Fruit fly (Drosophila melanogaster) whole organism, wandering third instar larva: ENCODE measurements around the gene Mekk1.

Experiments used
- Abd-B ChIP-seq: fragments of >200 bp; optimal IDR thresholded peaks from 2 replicates; lab custom pipeline; 2017; ENCODE audit warnings: missing biosample characterization, missing genetic modification characterization
- CG32264 ChIP-seq: fragments of 200-800 bp; sonication (Bioruptor generic); optimal IDR thresholded peaks from 2 replicates; lab custom pipeline; 2016; ENCODE audit warnings: missing biosample characterization, missing genetic modification characterization
- CG9705 ChIP-seq: fragments of 200-800 bp; sonication (Bioruptor generic); optimal IDR thresholded peaks from 2 replicates; lab custom pipeline; 2018; ENCODE audit warnings: missing biosample characterization, mild to moderate bottlenecking, missing genetic modification characterization
- CrebA ChIP-seq: fragments of 200-800 bp; sonication (Bioruptor generic); optimal IDR thresholded peaks from 2 replicates; lab custom pipeline; 2016; ENCODE audit warnings: missing biosample characterization, mild to moderate bottlenecking, missing genetic modification characterization, borderline replicate concordance
- Dfd ChIP-seq: fragments of >200 bp; optimal IDR thresholded peaks from 2 replicates; lab custom pipeline; 2017; ENCODE audit warnings: missing biosample characterization, missing genetic modification characterization
- Dif ChIP-seq: fragments of 200-275, 200-300 bp; sonication (Bioruptor generic); optimal IDR thresholded peaks from 2 replicates; lab custom pipeline; 2018; ENCODE audit warnings: missing biosample characterization, missing genetic modification characterization; ENCODE audit not compliant: partially characterized antibody
- GATAd ChIP-seq: sonication (Bioruptor generic); optimal IDR thresholded peaks from 2 replicates; lab custom pipeline; 2016; ENCODE audit warnings: missing biosample characterization, missing genetic modification characterization
- HLH106 ChIP-seq: fragments of 200-800 bp; optimal IDR thresholded peaks from 3 replicates; lab custom pipeline; 2019; ENCODE audit warnings: missing biosample characterization, mild to moderate bottlenecking, missing genetic modification characterization, moderate library complexity
- Hnf4 ChIP-seq: fragments of 200-800 bp; sonication (Bioruptor generic); optimal IDR thresholded peaks from 2 replicates; lab custom pipeline; 2016; ENCODE audit warnings: missing biosample characterization, mild to moderate bottlenecking, missing genetic modification characterization
- Hr83 ChIP-seq: fragments of 200-300 bp; sonication (Bioruptor generic); optimal IDR thresholded peaks from 2 replicates; lab custom pipeline; 2016; ENCODE audit warnings: missing biosample characterization, mild to moderate bottlenecking, missing genetic modification characterization, moderate library complexity; ENCODE audit not compliant: poor library complexity, severe bottlenecking
- Jra ChIP-seq: sonication (Bioruptor generic); optimal IDR thresholded peaks from 2 replicates; lab custom pipeline; 2016; ENCODE audit warnings: missing biosample characterization, missing genetic modification characterization
- Myc ChIP-seq: fragments of >200 bp; optimal IDR thresholded peaks from 2 replicates; lab custom pipeline; 2017
- N ChIP-seq: fragments of >200 bp; optimal IDR thresholded peaks from 2 replicates; lab custom pipeline; 2018; ENCODE audit warnings: missing biosample characterization, missing external identifiers, missing genetic modification characterization
- OdsH ChIP-seq: fragments of 200-800 bp; sonication (Bioruptor generic); optimal IDR thresholded peaks from 2 replicates; lab custom pipeline; 2016; ENCODE audit warnings: missing biosample characterization, mild to moderate bottlenecking, missing genetic modification characterization
- Rel ChIP-seq, 2 experiments: fragments of 200-800 bp; sonication (Bioruptor generic) in 1 of 2; optimal IDR thresholded peaks; 2 replicates in 1 of 2; 3 replicates in 1 of 2; lab custom pipeline; 2016 to 2019; ENCODE audit warnings: mild to moderate bottlenecking in 2 of 2, missing biosample characterization in 2 of 2, missing genetic modification characterization in 2 of 2, moderate library complexity in 1 of 2
- Sp1 ChIP-seq: fragments of 200-800 bp; sonication (Bioruptor generic); optimal IDR thresholded peaks from 3 replicates; lab custom pipeline; 2019; ENCODE audit warnings: missing biosample characterization, mild to moderate bottlenecking, missing genetic modification characterization, moderate library complexity
- Vsx2 ChIP-seq: fragments of 200-300, 225-300 bp; sonication (Bioruptor generic); optimal IDR thresholded peaks from 2 replicates; lab custom pipeline; 2018; ENCODE audit warnings: missing biosample characterization, missing genetic modification characterization; ENCODE audit not compliant: partially characterized antibody
- brk ChIP-seq: fragments of 200-800 bp; sonication (Bioruptor generic); optimal IDR thresholded peaks from 2 replicates; lab custom pipeline; 2016; ENCODE audit warnings: missing biosample characterization, mild to moderate bottlenecking, missing genetic modification characterization
- dmrt93B ChIP-seq: fragments of 200-800 bp; sonication (Bioruptor generic); optimal IDR thresholded peaks from 2 replicates; lab custom pipeline; 2018; ENCODE audit warnings: missing biosample characterization, mild to moderate bottlenecking, missing genetic modification characterization
- dsf ChIP-seq: sonication (Bioruptor generic); optimal IDR thresholded peaks from 2 replicates; lab custom pipeline; 2016; ENCODE audit warnings: missing biosample characterization, missing genetic modification characterization, borderline replicate concordance
- ey ChIP-seq: fragments of 200-800 bp; sonication (Bioruptor generic); optimal IDR thresholded peaks from 2 replicates; lab custom pipeline; 2016; ENCODE audit warnings: missing biosample characterization, missing genetic modification characterization
- foxo ChIP-seq, 2 experiments: fragments of 200-800 bp; sonication (Bioruptor generic); optimal IDR thresholded peaks; 2 replicates in 1 of 2; 3 replicates in 1 of 2; lab custom pipeline; 2016 to 2017; ENCODE audit warnings: missing biosample characterization in 2 of 2, missing genetic modification characterization in 2 of 2
- fru ChIP-seq: fragments of 200-800 bp; sonication (Bioruptor generic); optimal IDR thresholded peaks from 3 replicates; lab custom pipeline; 2016; ENCODE audit warnings: missing biosample characterization, mild to moderate bottlenecking, missing genetic modification characterization
- h ChIP-seq: fragments of 200-800 bp; sonication (Bioruptor generic); optimal IDR thresholded peaks from 3 replicates; lab custom pipeline; 2016; ENCODE audit warnings: missing biosample characterization, mild to moderate bottlenecking, missing genetic modification characterization
- jim ChIP-seq: fragments of 175-275, 200-325 bp; sonication (Bioruptor generic); optimal IDR thresholded peaks from 2 replicates; lab custom pipeline; 2016; ENCODE audit warnings: missing biosample characterization, mild to moderate bottlenecking, missing genetic modification characterization
- lola ChIP-seq: fragments of >200 bp; optimal IDR thresholded peaks from 2 replicates; lab custom pipeline; 2017; ENCODE audit warnings: missing biosample characterization, missing genetic modification characterization
- pan ChIP-seq: fragments of >200 bp; optimal IDR thresholded peaks from 2 replicates; lab custom pipeline; 2017
- psq ChIP-seq: fragments of 200-800 bp; sonication (Bioruptor generic); optimal IDR thresholded peaks from 3 replicates; lab custom pipeline; 2017; ENCODE audit warnings: missing biosample characterization, mild to moderate bottlenecking, missing genetic modification characterization, moderate library complexity
- rgr ChIP-seq: fragments of 200-800 bp; sonication (Bioruptor generic); optimal IDR thresholded peaks from 3 replicates; lab custom pipeline; 2016; ENCODE audit warnings: missing biosample characterization, mild to moderate bottlenecking, missing genetic modification characterization
- sage ChIP-seq: fragments of 200-800 bp; sonication (Bioruptor generic); optimal IDR thresholded peaks from 2 replicates; lab custom pipeline; 2016; ENCODE audit warnings: missing biosample characterization, mild to moderate bottlenecking, missing genetic modification characterization
- sv ChIP-seq: fragments of 200-800 bp; sonication (Bioruptor generic); optimal IDR thresholded peaks from 3 replicates; lab custom pipeline; 2016; ENCODE audit warnings: missing biosample characterization, missing genetic modification characterization
- tai ChIP-seq: sonication (Bioruptor generic); optimal IDR thresholded peaks from 2 replicates; lab custom pipeline; 2016; ENCODE audit warnings: missing biosample characterization, missing genetic modification characterization
- usp ChIP-seq: fragments of >200 bp; optimal IDR thresholded peaks from 2 replicates; lab custom pipeline; 2017; ENCODE audit warnings: missing biosample characterization, missing genetic modification characterization

The Mekk1 gene

dm6 chr3R:18732381-18732780, 11.0 kb downstream of the Mekk1 start, which contains the start of gene CG14302:
CG14302 (plus strand) TSS chr3R:18732681.
- TF ChIP-seq Abd-B (GFP tag; lab: Kevin White, UChicago) (no peak), sage (GFP tag; lab: Kevin White, UChicago) (no peak), N (GFP tag; lab: Kevin White, UChicago) (no peak), Sp1 (GFP tag; lab: Kevin White, UChicago) (no peak), Hnf4 (no peak), tai (GFP tag; lab: Kevin White, UChicago) (no peak), ey (GFP tag; lab: Kevin White, UChicago) (no peak), Hr83 (no peak), CG9705 (GFP tag; lab: Kevin White, UChicago) (no peak), foxo (GFP tag; optimal IDR thresholded peaks at IDR 0.05; lab: Kevin White, UChicago) (no peak)

- TF ChIP-seq ey (GFP tag; lab: Kevin White, UChicago) (no peak), Abd-B (GFP tag; lab: Kevin White, UChicago) (no peak), dmrt93B (GFP tag; lab: Kevin White, UChicago) (no peak), Myc (peak; percentile 16)
Observed at dm6 chr3R:18731241-18731640, 12.2 kb downstream of the Mekk1 start.

DNA sequence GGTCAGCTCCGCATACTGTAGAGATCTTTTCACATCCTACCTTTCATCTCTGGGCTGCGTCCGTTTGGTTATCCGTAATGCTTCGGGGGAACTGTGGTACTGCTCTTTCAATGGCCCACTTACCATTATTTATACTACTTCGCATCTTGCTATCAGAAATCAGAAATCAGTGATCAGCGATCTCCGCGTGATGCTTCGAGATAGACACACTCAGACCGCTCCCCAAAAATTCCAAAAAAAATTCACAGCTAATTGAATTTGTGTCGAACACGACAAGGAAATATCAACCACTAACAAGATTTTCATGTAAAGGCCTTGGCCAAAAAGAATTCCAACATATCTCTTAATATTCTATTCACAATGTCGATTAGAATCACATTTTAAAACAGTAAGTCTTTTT, 15.0 kb downstream of the Mekk1 start, which contains the start of gene CG7715:
CG7715 (minus strand) TSS at position 101 of the 400 bp plus-strand sequence.
- TF ChIP-seq foxo (GFP tag; optimal IDR thresholded peaks at IDR 0.05; lab: Kevin White, UChicago) (no peak), pan (no peak), Abd-B (GFP tag; lab: Kevin White, UChicago) (no peak), Dif (GFP tag; lab: Kevin White, UChicago) (no peak), Rel (GFP tag; optimal IDR thresholded peaks at IDR 0.05; lab: Kevin White, UChicago) (no peak), Rel (tag; optimal IDR thresholded peaks at IDR 0.05; lab: Kevin White, UChicago) (no peak), psq (no peak), fru (GFP tag; lab: Kevin White, UChicago) (no peak), CG9705 (GFP tag; lab: Kevin White, UChicago) (no peak), HLH106 (no peak), OdsH (GFP tag; lab: Kevin White, UChicago) (no peak), usp (GFP tag; lab: Kevin White, UChicago) (no peak), tai (GFP tag; lab: Kevin White, UChicago) (no peak)

DNA sequence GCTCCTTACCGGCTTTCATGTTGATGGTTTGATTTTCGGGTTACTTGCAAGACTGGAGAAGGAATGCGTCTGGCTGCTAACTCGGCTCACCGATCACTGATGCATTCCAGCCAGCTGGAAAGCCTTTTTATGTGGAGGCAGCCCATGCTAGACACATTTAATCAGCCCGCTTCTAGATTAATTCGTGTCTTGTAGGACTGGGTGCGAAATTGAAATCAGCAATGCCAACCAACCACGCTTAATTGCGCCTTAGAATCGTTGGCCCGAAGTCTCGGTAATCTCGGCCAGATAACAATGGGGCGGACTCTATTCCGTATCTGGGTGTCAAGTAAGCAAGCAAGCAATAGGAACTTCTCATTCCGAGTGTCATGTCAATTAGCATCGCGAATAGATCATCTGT, 17.1 kb downstream of the Mekk1 start, which contains the start of gene CG7714:
CG7714 (minus strand) TSS at position 101 of the 400 bp plus-strand sequence.
- no peak for TF ChIP-seq sage (GFP tag; lab: Kevin White, UChicago)
- no peak for TF ChIP-seq usp (GFP tag; lab: Kevin White, UChicago)
- TF ChIP-seq HLH106 = no peak

DNA sequence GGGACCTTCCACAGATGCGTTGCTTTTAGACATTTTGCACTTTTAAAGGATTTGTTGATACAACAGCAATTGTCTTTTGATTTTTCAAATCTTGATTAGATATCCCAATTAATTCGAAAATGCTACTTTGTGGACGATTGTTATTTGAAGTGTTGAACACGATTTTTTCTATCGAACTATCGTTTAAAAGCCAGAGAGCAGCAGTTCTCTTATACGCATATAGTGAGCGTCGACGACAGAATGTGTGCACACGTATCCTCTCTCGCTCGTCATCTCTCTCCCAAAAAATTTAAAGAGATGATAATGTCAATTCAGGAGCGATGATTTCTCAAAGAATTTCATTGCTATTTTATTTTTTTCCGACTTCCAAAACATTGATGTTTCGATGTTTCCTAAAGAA, 20.9 kb downstream of the Mekk1 start, which contains the start of gene CG34283:
CG34283 (minus strand) TSS at position 101 of the 400 bp plus-strand sequence.
- TF ChIP-seq tai (GFP tag; lab: Kevin White, UChicago) (no peak), Sp1 (GFP tag; lab: Kevin White, UChicago) (no peak), jim (GFP tag; lab: Kevin White, UChicago) (no peak), Rel (GFP tag; optimal IDR thresholded peaks at IDR 0.05; lab: Kevin White, UChicago) (no peak), Rel (tag; optimal IDR thresholded peaks at IDR 0.05; lab: Kevin White, UChicago) (no peak), brk (GFP tag; lab: Kevin White, UChicago) (no peak), CG9705 (GFP tag; lab: Kevin White, UChicago) (no peak), dmrt93B (GFP tag; lab: Kevin White, UChicago) (no peak), ey (GFP tag; lab: Kevin White, UChicago) (no peak), h (GFP tag; lab: Kevin White, UChicago) (no peak), Jra (GFP tag; lab: Kevin White, UChicago) (no peak), CG32264 (no peak), Myc (no peak), HLH106 (no peak), psq (no peak), foxo (GFP tag; optimal IDR thresholded peaks at IDR 0.05; lab: Kevin White, UChicago) (no peak)

dm6 chr3R:18721368-18721767, 22.0 kb downstream of the Mekk1 start:
- TF ChIP-seq fru (GFP tag; lab: Kevin White, UChicago) (no peak), rgr (GFP tag; lab: Kevin White, UChicago) (no peak), dsf (GFP tag; lab: Kevin White, UChicago) (no peak), CrebA (GFP tag; lab: Kevin White, UChicago) (no peak), CG9705 (GFP tag; lab: Kevin White, UChicago) (no peak), tai (GFP tag; lab: Kevin White, UChicago) (no peak), sv (GFP tag; lab: Kevin White, UChicago) (no peak), Vsx2 (no peak), brk (GFP tag; lab: Kevin White, UChicago) (no peak), h (GFP tag; lab: Kevin White, UChicago) (no peak), lola (GFP tag; lab: Kevin White, UChicago) (no peak), Dfd (GFP tag; lab: Kevin White, UChicago) (no peak), OdsH (GFP tag; lab: Kevin White, UChicago) (no peak), GATAd (GFP tag; lab: Kevin White, UChicago) (no peak)
- TF ChIP-seq, all 38 proteins: peak for 0
